Worm (Caenorhabditis elegans) whole organism, L4 larva: Measurements from ENCODE around the gene sdz-6.

ENCODE experiments used
- Y48G9A.11 ChIP-seq: fragments of 200-800 bp; sonication (Bioruptor generic); IDR thresholded peaks from 2 replicates; pipeline ENCODE4 v1.3.6; 2022; ENCODE audit warnings: missing genetic modification reagents, missing genetic modification characterization, missing compliant biosample characterization
- aly-2 ChIP-seq: sonication (generic microtip); optimal IDR thresholded peaks from 2 replicates; lab custom pipeline; 2018; ENCODE audit warnings: missing biosample characterization, missing genetic modification characterization
- ama-1 ChIP-seq: fragments of 150-350 bp; optimal IDR thresholded peaks from 2 replicates; lab custom pipeline; 2014; ENCODE audit warnings: inconsistent platforms, mixed read lengths
- ceh-82 ChIP-seq: sonication (generic microtip); optimal IDR thresholded peaks from 2 replicates; lab custom pipeline; 2017; ENCODE audit warnings: missing biosample characterization, missing genetic modification characterization
- lin-15B ChIP-seq: fragments of 150-350 bp; sonication (generic microtip); optimal IDR thresholded peaks from 3 replicates; lab custom pipeline; 2014; ENCODE audit warnings: missing biosample characterization, missing genetic modification characterization
- lin-29 ChIP-seq: fragments of 200-800 bp; sonication (Bioruptor generic); IDR thresholded peaks from 2 replicates; pipeline ENCODE4 v1.3.6; 2022; ENCODE audit warnings: missing genetic modification reagents, missing genetic modification characterization, missing compliant biosample characterization
- lin-39 ChIP-seq: fragments of 150-350 bp; optimal IDR thresholded peaks from 2 replicates; lab custom pipeline; 2014; ENCODE audit warnings: missing biosample characterization, missing genetic modification reagents, missing genetic modification characterization
- madf-9 ChIP-seq: fragments of 200-800 bp; sonication (Bioruptor generic); conservative IDR thresholded peaks from 2 replicates; pipeline ENCODE4 v1.3.6; 2022; ENCODE audit warnings: missing genetic modification reagents, missing genetic modification characterization, missing compliant biosample characterization
- skn-1 ChIP-seq: fragments of 150-350 bp; optimal IDR thresholded peaks from 2 replicates; lab custom pipeline; 2014; ENCODE audit warnings: missing biosample characterization, missing genetic modification characterization
- spr-3 ChIP-seq: fragments of 200-800 bp; sonication (Bioruptor generic); optimal IDR thresholded peaks from 2 replicates; lab custom pipeline; 2018; ENCODE audit warnings: mild to moderate bottlenecking, missing genetic modification characterization, missing compliant biosample characterization
- ztf-7 ChIP-seq: fragments of 150-350 bp; optimal IDR thresholded peaks from 2 replicates; lab custom pipeline; 2014; ENCODE audit warnings: missing biosample characterization, missing genetic modification characterization

ce11 chrV:19358039-19358438, 37.6 kb downstream of the sdz-6 start:
- TF ChIP-seq lin-29 (GFP tag; lab: Robert Waterston, UW), result no peak
- no peak for TF ChIP-seq spr-3 (GFP tag; lab: Kevin White, UChicago)
- no peak for TF ChIP-seq madf-9
- no peak for TF ChIP-seq aly-2 (tag; lab: Kevin White, UChicago)
- TF ChIP-seq lin-15B (tag; lab: Kevin White, UChicago), result no peak
- no peak for TF ChIP-seq skn-1 (tag; lab: Kevin White, UChicago)
- TF ChIP-seq ceh-82 (tag; lab: Kevin White, UChicago), result no peak
- no peak for TF ChIP-seq ztf-7 (tag; lab: Kevin White, UChicago)
- no peak for TF ChIP-seq ama-1 (lab: Kevin White, UChicago)
- no peak for TF ChIP-seq lin-39 (tag; lab: Kevin White, UChicago)
- no peak for TF ChIP-seq Y48G9A.11
